Worm (Caenorhabditis elegans) whole organism, midembryonic: Measurements from ENCODE around the gene F56F10.1.

Experiments
- T22C8.4 ChIP-seq: fragments of 200-800 bp; sonication (Bioruptor generic); IDR thresholded peaks from 2 replicates; pipeline ENCODE4 v1.3.6; 2022; ENCODE audit warnings: missing genetic modification characterization, missing compliant biosample characterization
- cog-1 ChIP-seq: sonication (generic microtip); optimal IDR thresholded peaks from 2 replicates; lab custom pipeline; 2016; ENCODE audit warnings: missing genetic modification characterization, missing compliant biosample characterization
- flt-1 ChIP-seq: fragments of 200-800 bp; sonication (Bioruptor generic); IDR thresholded peaks from 2 replicates; pipeline ENCODE4 v1.3.6; 2022; ENCODE audit warnings: missing genetic modification characterization, missing compliant biosample characterization
- klf-2 ChIP-seq: fragments of 200-800 bp; sonication (Bioruptor generic); conservative IDR thresholded peaks from 2 replicates; pipeline ENCODE4 v1.3.6; 2022; ENCODE audit warnings: missing genetic modification reagents, missing genetic modification characterization, missing compliant biosample characterization
- med-1 ChIP-seq: sonication (generic microtip); optimal IDR thresholded peaks from 2 replicates; lab custom pipeline; 2017; ENCODE audit warnings: missing genetic modification characterization, mild to moderate bottlenecking, missing compliant biosample characterization, antibody characterized with exemption, missing genetic modification reagents; ENCODE audit not compliant: insufficient read depth
- ref-1 ChIP-seq: fragments of 200-800 bp; sonication (Bioruptor generic); conservative IDR thresholded peaks from 2 replicates; pipeline ENCODE4 v1.3.6; 2022; ENCODE audit warnings: missing genetic modification reagents, missing genetic modification characterization, missing compliant biosample characterization
- tab-1 ChIP-seq: fragments of 200-800 bp; sonication (Bioruptor generic); IDR thresholded peaks from 2 replicates; pipeline ENCODE4 v1.3.6; 2022; ENCODE audit warnings: missing genetic modification characterization, missing compliant biosample characterization
- ztf-23 ChIP-seq: fragments of 200-800 bp; sonication (Bioruptor generic); IDR thresholded peaks from 2 replicates; pipeline ENCODE4 v1.3.6; 2022; ENCODE audit warnings: missing genetic modification reagents, missing genetic modification characterization, missing compliant biosample characterization
- ztf-29 ChIP-seq: fragments of 200-800 bp; sonication (Bioruptor generic); IDR thresholded peaks from 2 replicates; pipeline ENCODE4 v1.3.6; 2022; ENCODE audit warnings: missing genetic modification reagents, missing genetic modification characterization, missing compliant biosample characterization

The F56F10.1 gene

DNA sequence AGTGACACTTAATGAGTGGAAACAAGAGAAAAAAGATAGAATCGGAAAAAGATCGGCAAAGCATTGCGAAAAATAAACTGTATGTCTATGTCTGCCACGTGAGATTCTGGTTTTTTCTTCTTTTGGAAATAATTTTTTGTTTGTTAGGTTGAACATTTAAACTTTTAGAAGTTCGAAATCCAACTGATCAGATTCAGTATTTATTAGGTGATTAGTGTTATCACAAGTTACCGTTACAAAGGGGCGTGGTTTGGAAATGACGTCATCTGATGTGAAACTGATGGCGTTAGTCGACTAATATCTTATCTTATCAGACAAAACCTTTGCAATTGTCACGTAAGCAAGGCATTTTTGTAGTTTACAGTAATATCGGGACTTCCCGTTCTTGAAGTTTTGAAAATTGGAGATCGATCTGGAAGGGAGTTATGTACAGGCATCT is 8.1 kb upstream of the F56F10.1 start:
- TF ChIP-seq ref-1 (GFP tag; lab: Robert Waterston, UW) (no peak), ztf-29 (GFP tag; lab: Robert Waterston, UW) (no peak), flt-1 (GFP tag; lab: Robert Waterston, UW) (no peak), med-1 (no peak), T22C8.4 (GFP tag; lab: Robert Waterston, UW) (no peak), cog-1 (no peak), tab-1 (no peak), klf-2 (GFP tag; lab: Robert Waterston, UW) (no peak), ztf-23 (no peak)

- no peak for TF ChIP-seq ref-1 (GFP tag; lab: Robert Waterston, UW)
- TF ChIP-seq T22C8.4 (GFP tag; lab: Robert Waterston, UW) = no peak
- no peak for TF ChIP-seq ztf-23
- no peak for TF ChIP-seq med-1
- TF ChIP-seq ztf-29 (GFP tag; lab: Robert Waterston, UW) = no peak
- TF ChIP-seq cog-1 = no peak
- TF ChIP-seq tab-1 = no peak
- TF ChIP-seq klf-2 (GFP tag; lab: Robert Waterston, UW) = no peak
- no peak for TF ChIP-seq flt-1 (GFP tag; lab: Robert Waterston, UW)
Observed at ce11 chrX:865214-865613, 7.2 kb upstream of the F56F10.1 start.

DNA sequence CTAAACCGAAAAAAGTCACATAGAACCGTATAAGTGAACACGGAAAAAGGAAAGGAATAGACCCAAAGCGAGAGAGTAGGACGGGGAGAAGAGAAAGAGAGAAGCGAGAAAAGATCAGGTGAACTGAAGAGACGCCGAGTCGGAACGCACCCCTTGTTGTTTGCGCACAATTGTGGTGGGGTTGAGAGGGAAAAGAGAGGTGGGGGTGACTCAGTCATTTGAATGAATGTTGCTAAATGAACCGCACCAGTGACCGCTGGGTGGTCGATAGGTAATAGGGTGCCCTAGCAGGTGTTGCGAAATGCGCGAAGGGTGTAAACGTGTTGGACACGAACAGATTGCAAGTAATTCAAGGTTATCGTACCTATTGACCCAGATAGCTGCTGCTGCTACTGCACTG is 1.4 kb upstream of the F56F10.1 start, which contains the start of gene lgl-1:
lgl-1 (minus strand) TSS at position 70 of the 400 bp plus-strand sequence.
- peak; percentile 70 for TF ChIP-seq cog-1
- TF ChIP-seq ztf-23 = no peak
- TF ChIP-seq ref-1 (GFP tag; lab: Robert Waterston, UW) = no peak
- TF ChIP-seq med-1 = no peak
- no peak for TF ChIP-seq klf-2 (GFP tag; lab: Robert Waterston, UW)
- TF ChIP-seq flt-1 (GFP tag; lab: Robert Waterston, UW) = 0 out of 2 replicates have a peak, but pooled peaks have one; percentile 46
- TF ChIP-seq tab-1 = no peak
- 0 out of 2 replicates have a peak, but pooled peaks have one; percentile 13 for TF ChIP-seq T22C8.4 (GFP tag; lab: Robert Waterston, UW)
- TF ChIP-seq ztf-29 (GFP tag; lab: Robert Waterston, UW) = no peak

DNA sequence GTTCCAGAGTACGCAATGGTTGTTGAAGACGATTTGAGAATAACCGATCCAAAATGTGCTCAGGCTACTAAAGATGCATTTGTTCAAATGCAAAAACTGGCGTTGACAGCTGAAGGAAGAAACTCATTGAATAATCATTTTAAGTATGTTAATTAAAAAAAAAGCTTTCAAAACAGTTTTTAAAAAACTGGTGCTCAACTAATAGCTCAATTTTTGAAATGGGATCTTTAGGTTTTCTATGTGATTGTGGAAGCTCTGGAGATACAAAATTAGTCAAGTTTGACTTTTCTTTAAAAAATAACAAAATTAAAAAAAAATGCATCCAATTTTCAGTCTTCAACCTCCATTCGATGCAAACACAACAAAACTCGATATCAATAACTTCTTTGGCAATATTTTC is 1.2 kb downstream of the F56F10.1 start:
- TF ChIP-seq ref-1 (GFP tag; lab: Robert Waterston, UW) = no peak
- TF ChIP-seq klf-2 (GFP tag; lab: Robert Waterston, UW) = no peak
- TF ChIP-seq cog-1 = no peak
- no peak for TF ChIP-seq T22C8.4 (GFP tag; lab: Robert Waterston, UW)
- TF ChIP-seq ztf-23 = no peak
- TF ChIP-seq ztf-29 (GFP tag; lab: Robert Waterston, UW) = no peak
- no peak for TF ChIP-seq med-1
- no peak for TF ChIP-seq tab-1
- no peak for TF ChIP-seq flt-1 (GFP tag; lab: Robert Waterston, UW)

DNA sequence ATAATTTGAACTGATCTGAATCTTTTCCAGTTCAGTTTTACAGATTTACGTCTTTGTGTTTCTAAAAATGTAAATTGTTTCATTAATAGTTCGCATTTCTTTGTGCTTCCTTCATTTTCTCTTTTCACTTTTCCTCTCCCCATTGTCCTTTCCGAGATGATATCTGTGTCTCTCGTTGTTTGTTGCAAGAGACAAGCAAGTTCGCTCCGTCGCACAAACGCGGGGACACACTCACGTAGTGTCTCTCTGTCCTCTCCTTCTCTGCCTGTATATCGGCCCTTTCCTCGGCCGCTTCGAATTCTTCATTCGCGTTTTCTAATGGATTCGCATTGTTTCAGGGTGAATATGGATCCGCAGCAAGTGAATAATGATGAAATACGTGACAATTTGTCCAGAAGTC is 4.5 kb downstream of the F56F10.1 start, which contains the start of gene ZC13.1:
ZC13.1 (plus strand) TSS at position 305 of the 400 bp plus-strand sequence.
- peak; percentile 49; the same call in 1 of the 2 replicates for TF ChIP-seq ztf-23
- TF ChIP-seq klf-2 (GFP tag; lab: Robert Waterston, UW) = no peak
- no peak for TF ChIP-seq med-1
- TF ChIP-seq tab-1 = no peak
- no peak for TF ChIP-seq flt-1 (GFP tag; lab: Robert Waterston, UW)
- TF ChIP-seq ztf-29 (GFP tag; lab: Robert Waterston, UW) = no peak
- no peak for TF ChIP-seq T22C8.4 (GFP tag; lab: Robert Waterston, UW)
- TF ChIP-seq ref-1 (GFP tag; lab: Robert Waterston, UW) = no peak
- TF ChIP-seq cog-1 = peak; percentile 34

ce11 chrX:880367-880766 is 8.0 kb downstream of the F56F10.1 start, which contains the start of gene ZC13.2:
Gene ZC13.2, plus strand, starts transcription at chrX:880667.
- no peak for TF ChIP-seq ref-1 (GFP tag; lab: Robert Waterston, UW)

ce11 chrX:888294-888693 is 15.9 kb downstream of the F56F10.1 start, which contains the start of gene mam-1:
Gene mam-1, minus strand, starts transcription at chrX:888394.
- TF ChIP-seq T22C8.4 (GFP tag; lab: Robert Waterston, UW) = no peak

- no peak for TF ChIP-seq ztf-29 (GFP tag; lab: Robert Waterston, UW)
- TF ChIP-seq klf-2 (GFP tag; lab: Robert Waterston, UW) = no peak
- TF ChIP-seq ztf-23 = no peak
- TF ChIP-seq med-1 = no peak
Observed at ce11 chrX:897948-898347, 25.5 kb downstream of the F56F10.1 start, which contains the start of gene mab-7. Gene mab-7, minus strand, starts transcription at chrX:898048.

ce11 chrX:902512-902911 is 30.1 kb downstream of the F56F10.1 start, which contains the start of gene ZC13.10:
Gene ZC13.10, minus strand, starts transcription at chrX:902612.
- TF ChIP-seq T22C8.4 (GFP tag; lab: Robert Waterston, UW) = no peak
- TF ChIP-seq cog-1 = no peak
- TF ChIP-seq flt-1 (GFP tag; lab: Robert Waterston, UW) = no peak
- TF ChIP-seq med-1 = no peak
- TF ChIP-seq ztf-29 (GFP tag; lab: Robert Waterston, UW) = no peak
- no peak for TF ChIP-seq klf-2 (GFP tag; lab: Robert Waterston, UW)
- TF ChIP-seq ref-1 (GFP tag; lab: Robert Waterston, UW) = no peak
- TF ChIP-seq tab-1 = no peak
- TF ChIP-seq ztf-23 = no peak

DNA sequence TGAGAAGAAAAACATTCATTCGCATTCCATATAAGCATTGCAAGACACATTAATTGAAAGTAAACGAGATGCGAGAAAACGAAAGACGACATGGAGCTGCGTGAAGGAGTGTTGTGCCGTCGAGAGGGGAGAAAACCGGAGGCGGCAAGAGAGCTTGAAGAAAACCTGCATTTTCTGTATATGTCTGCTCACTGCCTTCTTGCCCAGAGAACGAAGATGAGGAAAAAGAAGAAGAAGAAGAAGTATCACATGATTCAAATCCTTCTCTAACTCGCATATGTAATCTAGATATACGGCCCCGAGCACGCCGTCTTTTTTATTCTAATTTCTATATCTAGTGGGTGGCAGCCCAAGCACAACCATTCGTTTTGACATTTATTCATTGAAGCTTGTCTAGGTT is 37.9 kb downstream of the F56F10.1 start:
- TF ChIP-seq med-1 = no peak
- no peak for TF ChIP-seq cog-1
- TF ChIP-seq ref-1 (GFP tag; lab: Robert Waterston, UW) = no peak
- TF ChIP-seq flt-1 (GFP tag; lab: Robert Waterston, UW) = no peak
- TF ChIP-seq tab-1 = no peak
- TF ChIP-seq ztf-29 (GFP tag; lab: Robert Waterston, UW) = no peak
- TF ChIP-seq ztf-23 = no peak
- TF ChIP-seq T22C8.4 (GFP tag; lab: Robert Waterston, UW) = no peak
- TF ChIP-seq klf-2 (GFP tag; lab: Robert Waterston, UW) = no peak

ce11 chrX:912564-912963 is 40.2 kb downstream of the F56F10.1 start:
- TF ChIP-seq ztf-29 (GFP tag; lab: Robert Waterston, UW) (no peak), ref-1 (GFP tag; lab: Robert Waterston, UW) (no peak), cog-1 (no peak), ztf-23 (no peak), med-1 (no peak), flt-1 (GFP tag; lab: Robert Waterston, UW) (no peak), T22C8.4 (GFP tag; lab: Robert Waterston, UW) (no peak)
